Worm (Caenorhabditis elegans) whole organism, midembryonic: ENCODE measurements around the gene str-35.

Experiments used
- flt-1 ChIP-seq: fragments of 200-800 bp; sonication (Bioruptor generic); IDR thresholded peaks from 2 replicates; pipeline ENCODE4 v1.3.6; 2022; ENCODE audit warnings: missing genetic modification characterization, missing compliant biosample characterization
- klf-2 ChIP-seq: fragments of 200-800 bp; sonication (Bioruptor generic); conservative IDR thresholded peaks from 2 replicates; pipeline ENCODE4 v1.3.6; 2022; ENCODE audit warnings: missing genetic modification reagents, missing genetic modification characterization, missing compliant biosample characterization
- ztf-23 ChIP-seq: fragments of 200-800 bp; sonication (Bioruptor generic); IDR thresholded peaks from 2 replicates; pipeline ENCODE4 v1.3.6; 2022; ENCODE audit warnings: missing genetic modification reagents, missing genetic modification characterization, missing compliant biosample characterization

DNA sequence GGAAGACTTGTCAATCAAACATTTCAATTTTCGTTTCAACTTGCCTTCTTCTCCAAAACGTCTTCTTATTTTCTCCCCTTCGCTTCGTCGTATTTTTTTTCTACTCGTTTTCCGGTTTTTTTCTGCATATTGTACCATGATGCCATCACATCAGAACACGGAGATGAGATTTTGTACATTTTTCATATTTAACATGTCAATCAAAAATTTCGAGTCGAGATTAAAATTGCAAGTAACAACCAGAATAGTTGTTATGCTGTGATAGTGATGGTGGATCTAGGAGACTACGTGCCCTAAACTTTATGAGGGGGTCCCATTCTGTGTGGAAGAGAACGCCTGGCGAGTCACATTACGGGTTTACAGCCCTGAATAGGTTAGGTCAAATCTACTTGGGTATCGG lies 15.2 kb downstream of the str-35 start:
- TF ChIP-seq ztf-23 (GFP tag; lab: Robert Waterston, UW) (no peak), flt-1 (GFP tag; lab: Robert Waterston, UW) (no peak), klf-2 (GFP tag; lab: Robert Waterston, UW) (no peak)
